Worm (Caenorhabditis elegans) whole organism, L4 larva: ENCODE results near the gene srh-48.
A peak's percentile ranks its signal among the peaks of the same experiment; 100 is the strongest.

Experiments
- F37D6.2 ChIP-seq: sonication (generic microtip); optimal IDR thresholded peaks from 2 replicates; lab custom pipeline; 2016; ENCODE audit warnings: mild to moderate bottlenecking, missing genetic modification characterization, missing compliant biosample characterization
- T26A8.4 ChIP-seq: fragments of 200-800 bp; sonication (Bioruptor generic); IDR thresholded peaks from 2 replicates; pipeline ENCODE4 v1.3.6; 2022; ENCODE audit warnings: missing genetic modification characterization, missing compliant biosample characterization
- aha-1 ChIP-seq: fragments of 150-350 bp; peaks from one replicate; lab custom pipeline; 2014; ENCODE audit warnings: missing biosample characterization, missing genetic modification characterization
- arid-1 ChIP-seq: fragments of 200-800 bp; sonication (Bioruptor generic); conservative IDR thresholded peaks from 2 replicates; pipeline ENCODE4 v1.3.6; 2022; ENCODE audit warnings: missing genetic modification reagents, missing genetic modification characterization, missing compliant biosample characterization
- ceh-28 ChIP-seq: fragments of 150-350 bp; optimal IDR thresholded peaks from 2 replicates; lab custom pipeline; 2014; ENCODE audit warnings: missing biosample characterization, missing genetic modification reagents, missing genetic modification characterization
- ceh-32 ChIP-seq: sonication (generic microtip); optimal IDR thresholded peaks from 2 replicates; lab custom pipeline; 2016; ENCODE audit warnings: mild to moderate bottlenecking, missing genetic modification characterization, missing compliant biosample characterization; ENCODE audit not compliant: poor library complexity
- cey-2 ChIP-seq: sonication (generic microtip); optimal IDR thresholded peaks from 3 replicates; lab custom pipeline; 2017; ENCODE audit warnings: missing genetic modification characterization, mild to moderate bottlenecking, missing compliant biosample characterization, antibody characterized with exemption, borderline replicate concordance; ENCODE audit not compliant: insufficient read depth
- ctbp-1 ChIP-seq: fragments of 200-800 bp; sonication (Bioruptor generic); IDR thresholded peaks from 2 replicates; pipeline ENCODE4 v1.3.6; 2022; ENCODE audit warnings: missing genetic modification reagents, missing genetic modification characterization, missing compliant biosample characterization
- daf-19 ChIP-seq: fragments of 200-800 bp; sonication (Bioruptor generic); conservative IDR thresholded peaks from 2 replicates; pipeline ENCODE4 v1.3.6; 2022; ENCODE audit warnings: missing genetic modification characterization, missing compliant biosample characterization
- dmd-8 ChIP-seq: fragments of 200-800 bp; sonication (Bioruptor generic); IDR thresholded peaks from 2 replicates; pipeline ENCODE4 v1.3.6; 2022; ENCODE audit warnings: missing genetic modification characterization, missing compliant biosample characterization
- dmd-9 ChIP-seq: fragments of 200-800 bp; sonication (Bioruptor generic); IDR thresholded peaks from 2 replicates; pipeline ENCODE4 v1.3.6; 2022; ENCODE audit warnings: missing genetic modification reagents, missing genetic modification characterization, missing compliant biosample characterization
- dpl-1 ChIP-seq: fragments of 150-350 bp; optimal IDR thresholded peaks from 2 replicates; lab custom pipeline; 2014; ENCODE audit warnings: missing biosample characterization, missing genetic modification reagents, missing genetic modification characterization
- fkh-10 ChIP-seq: fragments of 150-350 bp; optimal IDR thresholded peaks from 2 replicates; lab custom pipeline; 2014; ENCODE audit warnings: missing biosample characterization, missing genetic modification reagents, missing genetic modification characterization
- jun-1 ChIP-seq: fragments of 150-350 bp; optimal IDR thresholded peaks from 2 replicates; lab custom pipeline; 2014; ENCODE audit warnings: missing biosample characterization, missing genetic modification reagents, missing genetic modification characterization
- lin-15B ChIP-seq: fragments of 150-350 bp; sonication (generic microtip); optimal IDR thresholded peaks from 3 replicates; lab custom pipeline; 2014; ENCODE audit warnings: missing biosample characterization, missing genetic modification characterization
- lin-38 ChIP-seq: fragments of 200-800 bp; sonication (Bioruptor generic); IDR thresholded peaks from 2 replicates; pipeline ENCODE4 v1.3.6; 2022; ENCODE audit warnings: missing genetic modification reagents, missing genetic modification characterization, missing compliant biosample characterization
- lin-39 ChIP-seq: fragments of 150-350 bp; optimal IDR thresholded peaks from 2 replicates; lab custom pipeline; 2014; ENCODE audit warnings: missing biosample characterization, missing genetic modification reagents, missing genetic modification characterization
- madf-9 ChIP-seq: fragments of 200-800 bp; sonication (Bioruptor generic); conservative IDR thresholded peaks from 2 replicates; pipeline ENCODE4 v1.3.6; 2022; ENCODE audit warnings: missing genetic modification reagents, missing genetic modification characterization, missing compliant biosample characterization
- mdl-1 ChIP-seq, 2 experiments: fragments of 150-350 bp in 1 of 2; sonication (generic microtip) in 1 of 2; optimal IDR thresholded peaks; 2 replicates each; lab custom pipeline; 2014 to 2017; ENCODE audit warnings: missing biosample characterization in 2 of 2, missing genetic modification characterization in 2 of 2
- mdt-29 ChIP-seq: fragments of 200-800 bp; sonication (Bioruptor generic); IDR thresholded peaks from 2 replicates; pipeline ENCODE4 v1.3.6; 2022; ENCODE audit warnings: missing genetic modification reagents, missing genetic modification characterization, missing compliant biosample characterization
- mep-1 ChIP-seq: fragments of 150-350 bp; sonication (generic microtip); optimal IDR thresholded peaks from 3 replicates; lab custom pipeline; 2014; ENCODE audit warnings: missing biosample characterization, missing genetic modification characterization
- mes-2 ChIP-seq: sonication (generic microtip); optimal IDR thresholded peaks from 2 replicates; lab custom pipeline; 2016; ENCODE audit warnings: missing genotype, mild to moderate bottlenecking, missing genetic modification characterization, missing compliant biosample characterization; ENCODE audit not compliant: poor library complexity, severe bottlenecking
- mxl-3 ChIP-seq: fragments of 200-800 bp; sonication (Bioruptor generic); optimal IDR thresholded peaks from 2 replicates; lab custom pipeline; 2018; ENCODE audit warnings: mild to moderate bottlenecking, missing genetic modification characterization, missing compliant biosample characterization
- nhr-10 ChIP-seq: fragments of 150-350 bp; optimal IDR thresholded peaks from 2 replicates; lab custom pipeline; 2014; ENCODE audit warnings: missing biosample characterization, missing genetic modification characterization
- nhr-111 ChIP-seq: fragments of 200-800 bp; sonication (Bioruptor generic); optimal IDR thresholded peaks from 2 replicates; lab custom pipeline; 2018; ENCODE audit warnings: mild to moderate bottlenecking, missing genetic modification characterization, missing compliant biosample characterization
- nhr-25 ChIP-seq: sonication (generic microtip); optimal IDR thresholded peaks from 2 replicates; lab custom pipeline; 2017; ENCODE audit warnings: missing genetic modification characterization, mild to moderate bottlenecking, missing compliant biosample characterization, antibody characterized with exemption, moderate library complexity, borderline replicate concordance; ENCODE audit not compliant: insufficient read depth
- nhr-42 ChIP-seq: fragments of 200-800 bp; sonication (Bioruptor generic); IDR thresholded peaks from 2 replicates; pipeline ENCODE4 v1.3.6; 2022; ENCODE audit warnings: missing genetic modification characterization, missing compliant biosample characterization
- saeg-2 ChIP-seq: fragments of 200-800 bp; sonication (Bioruptor generic); IDR thresholded peaks from 2 replicates; pipeline ENCODE4 v1.3.6; 2022; ENCODE audit warnings: missing genetic modification reagents, missing genetic modification characterization, missing compliant biosample characterization
- skn-1 ChIP-seq: fragments of 150-350 bp; optimal IDR thresholded peaks from 2 replicates; lab custom pipeline; 2014; ENCODE audit warnings: missing biosample characterization, missing genetic modification characterization
- zfp-2 ChIP-seq: sonication (generic microtip); optimal IDR thresholded peaks from 2 replicates; lab custom pipeline; 2016; ENCODE audit warnings: mild to moderate bottlenecking, missing genetic modification characterization, missing compliant biosample characterization
- zip-2 ChIP-seq: fragments of 150-350 bp; optimal IDR thresholded peaks from 2 replicates; lab custom pipeline; 2014; ENCODE audit warnings: missing biosample characterization, missing genetic modification characterization
- ztf-7 ChIP-seq: fragments of 150-350 bp; optimal IDR thresholded peaks from 2 replicates; lab custom pipeline; 2014; ENCODE audit warnings: missing biosample characterization, missing genetic modification characterization

srh-48 gene

DNA sequence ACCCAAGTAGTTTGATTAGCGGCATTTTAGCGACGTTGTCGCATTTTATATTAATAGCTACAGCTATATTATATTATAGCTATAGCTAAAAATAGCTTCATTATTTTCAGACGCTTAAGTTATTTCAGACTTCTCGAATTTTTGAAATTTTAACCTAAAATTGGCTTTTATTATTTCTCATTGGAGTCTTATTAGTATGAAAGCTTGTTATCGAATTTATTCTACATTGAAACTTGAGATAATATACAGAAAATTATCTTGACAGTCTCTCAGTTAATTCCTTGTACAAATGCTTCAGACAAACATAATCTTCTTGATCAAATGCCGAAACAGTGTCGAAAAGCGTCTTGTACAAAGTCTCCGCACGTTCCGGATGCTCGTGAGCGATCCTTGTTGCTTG lies at the start of gene srh-48:
TSS of gene srh-48 (plus strand) at position 301 of the 400 bp plus-strand sequence.
- TF ChIP-seq lin-38 (GFP tag; lab: Robert Waterston, UW) = no peak
- TF ChIP-seq zfp-2 (tag; lab: Kevin White, UChicago) = no peak
- TF ChIP-seq dmd-8 (GFP tag; lab: Robert Waterston, UW) = no peak
- TF ChIP-seq arid-1 (GFP tag; lab: Robert Waterston, UW) = no peak
- no peak for TF ChIP-seq nhr-111 (GFP tag; lab: Kevin White, UChicago)
- no peak for TF ChIP-seq mes-2 (tag; lab: Kevin White, UChicago)

DNA sequence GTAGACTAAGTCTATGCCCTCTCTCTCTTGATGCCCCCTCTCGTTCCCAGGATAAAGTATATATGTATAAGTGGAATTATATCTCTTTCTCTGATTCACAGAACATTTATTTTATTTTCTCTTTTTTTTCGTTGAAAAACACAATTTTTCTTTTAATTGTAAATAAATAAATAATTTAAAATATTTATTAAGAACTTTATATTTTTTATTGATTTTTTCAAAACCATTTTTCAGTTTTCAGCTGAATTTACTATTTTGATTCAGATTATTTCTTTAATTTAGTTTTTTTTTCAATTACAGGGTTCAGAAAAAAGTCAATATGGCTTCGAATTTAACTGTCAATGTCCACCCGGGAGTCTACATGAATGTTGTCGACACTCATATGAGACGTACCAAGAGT lies 48.6 kb upstream of the srh-48 start, which contains the start of gene eif-3.F:
TSS of gene eif-3.F (plus strand) at position 301 of the 400 bp plus-strand sequence.
- TF ChIP-seq mdl-1 (tag; optimal IDR thresholded peaks at IDR 0.05; lab: Kevin White, UChicago) = no peak
- no peak for TF ChIP-seq lin-15B (tag; lab: Kevin White, UChicago)
- no peak for TF ChIP-seq nhr-42
- TF ChIP-seq saeg-2 (GFP tag; lab: Robert Waterston, UW) = no peak
- TF ChIP-seq dmd-9 (GFP tag; lab: Robert Waterston, UW) = no peak
- no peak for TF ChIP-seq ctbp-1 (GFP tag; lab: Robert Waterston, UW)
- no peak for TF ChIP-seq fkh-10 (GFP tag; lab: Kevin White, UChicago)
- no peak for TF ChIP-seq F37D6.2 (tag; lab: Kevin White, UChicago)

DNA sequence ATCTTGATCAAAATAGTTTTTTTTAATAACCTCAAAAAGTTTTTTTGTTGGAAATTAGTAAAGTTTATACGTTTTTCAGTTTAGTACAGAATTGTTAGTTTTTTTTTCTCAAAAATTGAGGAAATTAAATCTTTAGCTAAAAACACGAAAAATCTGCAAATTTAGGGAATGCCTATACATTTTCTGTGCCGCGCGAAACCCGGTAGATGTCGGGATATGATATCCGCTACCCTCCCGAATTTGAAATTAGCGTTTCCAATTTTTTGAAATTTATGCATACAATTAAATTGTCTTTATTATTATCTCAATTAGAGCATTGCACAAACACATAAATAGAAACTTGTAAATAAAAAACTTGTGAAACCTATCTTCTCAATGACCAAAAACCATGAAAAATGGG lies 46.9 kb upstream of the srh-48 start:
- TF ChIP-seq lin-39 (tag; lab: Kevin White, UChicago) (no peak), aha-1 (tag; lab: Kevin White, UChicago) (no peak), T26A8.4 (GFP tag; lab: Robert Waterston, UW) (no peak), jun-1 (tag; lab: Kevin White, UChicago) (no peak), nhr-25 (tag; lab: Kevin White, UChicago) (no peak), madf-9 (GFP tag; lab: Robert Waterston, UW) (no peak), daf-19 (GFP tag; lab: Robert Waterston, UW) (no peak), mep-1 (tag; lab: Kevin White, UChicago) (no peak), ztf-7 (tag; lab: Kevin White, UChicago) (no peak), zfp-2 (tag; lab: Kevin White, UChicago) (no peak), skn-1 (no peak), zip-2 (tag; lab: Kevin White, UChicago) (no peak), nhr-10 (tag; lab: Kevin White, UChicago) (no peak), ceh-32 (tag; lab: Kevin White, UChicago) (no peak)

DNA sequence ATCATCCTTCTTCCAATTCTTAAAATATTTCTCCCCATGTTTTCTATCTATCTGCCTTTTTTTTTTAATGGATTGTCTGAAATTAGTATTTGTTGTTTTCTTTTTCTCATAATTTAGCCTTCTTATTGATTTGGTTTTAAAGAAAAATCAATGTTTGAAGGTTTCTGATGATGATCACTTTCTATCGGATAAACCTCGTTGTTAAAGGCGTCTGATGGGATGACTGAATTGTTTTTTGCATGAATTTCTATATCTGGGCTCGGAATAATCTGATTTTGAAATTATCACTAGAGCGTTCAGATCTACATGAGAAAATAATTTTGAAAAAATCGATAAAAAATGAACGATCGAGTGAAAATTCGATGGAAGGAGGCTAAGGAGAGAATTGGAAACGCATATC lies 46.2 kb upstream of the srh-48 start, which contains the start of gene scp-1:
TSS of gene scp-1 (plus strand) at position 301 of the 400 bp plus-strand sequence.
- TF ChIP-seq ceh-28 (tag; lab: Kevin White, UChicago) = peak; percentile 4
- TF ChIP-seq arid-1 (GFP tag; lab: Robert Waterston, UW) = no peak
- no peak for TF ChIP-seq dpl-1 (GFP tag; lab: Kevin White, UChicago)

DNA sequence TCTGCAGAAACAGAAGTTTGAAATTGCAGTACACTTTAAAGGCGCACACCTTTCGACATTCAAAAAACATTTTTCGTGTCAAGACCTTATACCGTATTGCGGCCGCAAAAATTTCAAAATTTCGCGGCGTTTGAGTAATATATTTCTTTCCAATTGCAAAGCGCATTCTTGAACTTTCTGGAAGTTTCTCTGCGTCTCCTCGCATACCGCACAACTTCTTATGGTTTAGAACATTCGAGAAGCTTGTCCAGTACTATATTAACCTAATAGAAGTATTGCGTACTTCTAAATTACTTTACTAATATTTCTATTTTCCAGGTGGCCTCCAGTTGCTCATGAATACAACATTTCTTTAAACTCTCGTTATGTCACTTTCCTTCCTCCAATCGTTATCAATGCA lies 43.2 kb upstream of the srh-48 start:
- TF ChIP-seq mxl-3 (GFP tag; lab: Kevin White, UChicago) = peak; percentile 12
- peak; percentile 59; the same call in 1 of the 2 replicates for TF ChIP-seq mdt-29 (GFP tag; lab: Robert Waterston, UW)
- no peak for TF ChIP-seq cey-2 (tag; lab: Kevin White, UChicago)
- no peak for TF ChIP-seq T26A8.4 (GFP tag; lab: Robert Waterston, UW)
